Worm (Caenorhabditis elegans) whole organism, late embryonic: ENCODE data around the gene enri-2.
"Not testable (repeated sequence)": the region's sequence is repeated elsewhere in the genome, so short reads cannot be mapped to it uniquely, and the experiment has no call there.

Experiments used
- C38D4.7 ChIP-seq: fragments of 200-800 bp; sonication (Bioruptor generic); optimal IDR thresholded peaks from 2 replicates; lab custom pipeline; 2018; ENCODE audit warnings: mild to moderate bottlenecking, missing genetic modification characterization, moderate library complexity, missing compliant biosample characterization
- K09A11.1 ChIP-seq: sonication (generic microtip); optimal IDR thresholded peaks from 2 replicates; lab custom pipeline; 2017; ENCODE audit warnings: antibody characterized with exemption, mild to moderate bottlenecking, missing genetic modification characterization, missing compliant biosample characterization; ENCODE audit not compliant: insufficient read depth
- T23F11.4 ChIP-seq: fragments of 200-800 bp; sonication (Bioruptor generic); optimal IDR thresholded peaks from 2 replicates; lab custom pipeline; 2018; ENCODE audit warnings: mild to moderate bottlenecking, missing genetic modification characterization, missing compliant biosample characterization
- ama-1 ChIP-seq: fragments of 150-350 bp; optimal IDR thresholded peaks from 2 replicates; lab custom pipeline; 2014
- ceh-14 ChIP-seq: sonication (generic microtip); optimal IDR thresholded peaks from 2 replicates; lab custom pipeline; 2016; ENCODE audit warnings: missing genotype, missing genetic modification characterization, missing compliant biosample characterization
- ceh-19 ChIP-seq: fragments of 200-800 bp; sonication (Bioruptor generic); optimal IDR thresholded peaks from 2 replicates; lab custom pipeline; 2018; ENCODE audit warnings: mild to moderate bottlenecking, missing genetic modification characterization, missing compliant biosample characterization
- ceh-22 ChIP-seq: sonication (generic microtip); optimal IDR thresholded peaks from 2 replicates; lab custom pipeline; 2017; ENCODE audit warnings: missing biosample characterization, missing genetic modification characterization
- ceh-31 ChIP-seq: sonication (generic microtip); optimal IDR thresholded peaks from 2 replicates; lab custom pipeline; 2016; ENCODE audit warnings: missing genetic modification characterization, missing compliant biosample characterization
- ceh-9 ChIP-seq: sonication (generic microtip); optimal IDR thresholded peaks from 2 replicates; lab custom pipeline; 2016; ENCODE audit warnings: mild to moderate bottlenecking, missing genetic modification characterization, inconsistent platforms, missing compliant biosample characterization
- che-1 ChIP-seq: sonication (generic microtip); optimal IDR thresholded peaks from 2 replicates; lab custom pipeline; 2016; ENCODE audit warnings: mild to moderate bottlenecking, missing genetic modification characterization, missing compliant biosample characterization
- dve-1 ChIP-seq: sonication (generic microtip); optimal IDR thresholded peaks from 2 replicates; lab custom pipeline; 2017; ENCODE audit warnings: antibody characterized with exemption, mild to moderate bottlenecking, missing genetic modification characterization, missing compliant biosample characterization
- elt-4 ChIP-seq: sonication (generic microtip); optimal IDR thresholded peaks from 2 replicates; lab custom pipeline; 2016; ENCODE audit warnings: missing genetic modification characterization, missing compliant biosample characterization
- eyg-1 ChIP-seq: sonication (generic microtip); optimal IDR thresholded peaks from 2 replicates; lab custom pipeline; 2016; ENCODE audit warnings: missing genotype, missing genetic modification characterization, missing compliant biosample characterization
- fax-1 ChIP-seq: sonication (generic microtip); optimal IDR thresholded peaks from 2 replicates; lab custom pipeline; 2016; ENCODE audit warnings: missing genotype, missing genetic modification characterization, missing compliant biosample characterization
- fkh-10 ChIP-seq: fragments of 150-350 bp; optimal IDR thresholded peaks from 2 replicates; lab custom pipeline; 2014; ENCODE audit warnings: missing biosample characterization, missing genetic modification reagents, missing genetic modification characterization
- fkh-6 ChIP-seq: sonication (generic microtip); optimal IDR thresholded peaks from 2 replicates; lab custom pipeline; 2016; ENCODE audit warnings: missing genetic modification characterization, missing compliant biosample characterization
- gmeb-2 ChIP-seq: sonication (generic microtip); optimal IDR thresholded peaks from 2 replicates; lab custom pipeline; 2016; ENCODE audit warnings: missing genetic modification characterization, inconsistent platforms, missing compliant biosample characterization
- hlh-13 ChIP-seq: fragments of 200-800 bp; sonication (Bioruptor generic); optimal IDR thresholded peaks from 2 replicates; lab custom pipeline; 2018; ENCODE audit warnings: mild to moderate bottlenecking, missing genetic modification characterization, missing compliant biosample characterization
- hlh-15 ChIP-seq: sonication (generic microtip); optimal IDR thresholded peaks from 2 replicates; lab custom pipeline; 2016; ENCODE audit warnings: missing genetic modification characterization, missing compliant biosample characterization
- hlh-30 ChIP-seq: sonication (generic microtip); optimal IDR thresholded peaks from 2 replicates; lab custom pipeline; 2017; ENCODE audit warnings: antibody characterized with exemption, missing genetic modification characterization, missing compliant biosample characterization; ENCODE audit not compliant: insufficient read depth
- hlh-8 ChIP-seq: sonication (generic microtip); optimal IDR thresholded peaks from 2 replicates; lab custom pipeline; 2016; ENCODE audit warnings: missing genotype, missing genetic modification characterization, missing compliant biosample characterization
- lin-11 ChIP-seq: fragments of 200-800 bp; sonication (Bioruptor generic); optimal IDR thresholded peaks from 2 replicates; lab custom pipeline; 2018; ENCODE audit warnings: mild to moderate bottlenecking, missing genetic modification characterization, missing compliant biosample characterization
- nhr-11 ChIP-seq: fragments of 150-350 bp; optimal IDR thresholded peaks from 2 replicates; lab custom pipeline; 2014; ENCODE audit warnings: missing biosample characterization, missing genetic modification characterization
- nhr-232 ChIP-seq: sonication (generic microtip); optimal IDR thresholded peaks from 2 replicates; lab custom pipeline; 2016; ENCODE audit warnings: missing genetic modification characterization, missing compliant biosample characterization
- npax-4 ChIP-seq: sonication (generic microtip); optimal IDR thresholded peaks from 2 replicates; lab custom pipeline; 2016; ENCODE audit warnings: missing genetic modification characterization, missing compliant biosample characterization
- pag-3 ChIP-seq: sonication (generic microtip); optimal IDR thresholded peaks from 2 replicates; lab custom pipeline; 2016; ENCODE audit warnings: missing compliant biosample characterization, missing genetic modification characterization, borderline replicate concordance
- pax-1 ChIP-seq: fragments of 150-350 bp; optimal IDR thresholded peaks from 2 replicates; lab custom pipeline; 2014; ENCODE audit warnings: missing biosample characterization, missing genetic modification characterization
- pha-4 ChIP-seq: fragments of 150-350 bp; optimal IDR thresholded peaks from 2 replicates; lab custom pipeline; 2018; ENCODE audit warnings: missing biosample characterization, missing genetic modification reagents, missing genetic modification characterization
- pqm-1 ChIP-seq: sonication (generic microtip); optimal IDR thresholded peaks from 2 replicates; lab custom pipeline; 2016; ENCODE audit warnings: missing genetic modification characterization, missing compliant biosample characterization
- pros-1 ChIP-seq: fragments of 150-350 bp; optimal IDR thresholded peaks from 2 replicates; lab custom pipeline; 2014; ENCODE audit warnings: missing biosample characterization, missing genetic modification reagents, missing genetic modification characterization
- rnt-1 ChIP-seq: sonication (generic microtip); optimal IDR thresholded peaks from 2 replicates; lab custom pipeline; 2016; ENCODE audit warnings: missing genetic modification characterization, missing compliant biosample characterization
- sox-4 ChIP-seq: sonication (generic microtip); optimal IDR thresholded peaks from 2 replicates; lab custom pipeline; 2017; ENCODE audit warnings: mild to moderate bottlenecking, missing genetic modification characterization, inconsistent platforms, missing compliant biosample characterization
- syd-9 ChIP-seq: sonication (generic microtip); optimal IDR thresholded peaks from 2 replicates; lab custom pipeline; 2016; ENCODE audit warnings: mild to moderate bottlenecking, missing genetic modification characterization, moderate library complexity, missing compliant biosample characterization
- ttx-3 ChIP-seq: sonication (generic microtip); optimal IDR thresholded peaks from 2 replicates; lab custom pipeline; 2016; ENCODE audit warnings: missing genetic modification reagents, missing genetic modification characterization, missing compliant biosample characterization
- unc-3 ChIP-seq, 2 experiments: fragments of 200-800 bp in 1 of 2; sonication (Bioruptor generic) in 1 of 2; sonication (generic microtip) in 1 of 2; conservative IDR thresholded peaks in 1 of 2; optimal IDR thresholded peaks in 1 of 2; 2 replicates each; pipeline versions ENCODE4 v1.3.6 to Lab custom; 2016 to 2022; ENCODE audit warnings: missing compliant biosample characterization in 2 of 2, missing genetic modification characterization in 2 of 2, missing genetic modification reagents in 1 of 2
- zip-5 ChIP-seq: sonication (generic microtip); optimal IDR thresholded peaks from 2 replicates; lab custom pipeline; 2016; ENCODE audit warnings: missing genetic modification characterization, missing compliant biosample characterization
- ztf-16 ChIP-seq: sonication (generic microtip); optimal IDR thresholded peaks from 2 replicates; lab custom pipeline; 2017; ENCODE audit warnings: missing genetic modification characterization, missing compliant biosample characterization

Gene enri-2

ce11 chrX:14527559-14527958 lies 18.1 kb upstream of the enri-2 start, which contains the start of gene nspc-18:
TSS of gene nspc-18 (minus strand) at chrX:14527659.
- TF ChIP-seq ceh-14 (tag; lab: Kevin White, UChicago) (no peak), K09A11.1 (tag; lab: Kevin White, UChicago) (no peak), fkh-6 (no peak), rnt-1 (no peak), dve-1 (tag; lab: Kevin White, UChicago) (no peak), che-1 (tag; lab: Kevin White, UChicago) (no peak), pros-1 (no peak), C38D4.7 (no peak), elt-4 (tag; lab: Kevin White, UChicago) (no peak), lin-11 (tag; lab: Kevin White, UChicago) (no peak), sox-4 (no peak), fkh-10 (GFP tag; lab: Kevin White, UChicago) (no peak), ama-1 (no peak), unc-3 (GFP tag; conservative IDR thresholded peaks at IDR 0.05; lab: Robert Waterston, UW) (no peak), unc-3 (tag; optimal IDR thresholded peaks at IDR 0.05; lab: Kevin White, UChicago) (no peak), ceh-19 (GFP tag; lab: Kevin White, UChicago) (no peak), nhr-232 (tag; lab: Kevin White, UChicago) (no peak), npax-4 (tag; lab: Kevin White, UChicago) (no peak), gmeb-2 (tag; lab: Kevin White, UChicago) (no peak), eyg-1 (tag; lab: Kevin White, UChicago) (no peak)

- TF ChIP-seq ceh-22, hlh-8, pha-4 (tag; lab: Kevin White, UChicago): not testable (repeated sequence)
- TF ChIP-seq, all 69 proteins: peak for 0; not testable (repeated sequence) for 69
Measured at ce11 chrX:14528399-14528798, 17.2 kb upstream of the enri-2 start, which contains the start of gene nspc-19. TSS of gene nspc-19 (plus strand) at chrX:14528699.

ce11 chrX:14530107-14530506 lies 15.5 kb upstream of the enri-2 start, which contains the start of gene nspc-20:
TSS of gene nspc-20 (minus strand) at chrX:14530207.
- TF ChIP-seq gmeb-2 (tag; lab: Kevin White, UChicago), result no peak
- no peak for TF ChIP-seq npax-4 (tag; lab: Kevin White, UChicago)
- no peak for TF ChIP-seq ceh-31 (tag; lab: Kevin White, UChicago)
- no peak for TF ChIP-seq fax-1 (tag; lab: Kevin White, UChicago)
- TF ChIP-seq, all 69 proteins: peak for 0

ce11 chrX:14534117-14534516 lies 11.5 kb upstream of the enri-2 start, which contains the start of gene T24C2.5:
TSS of gene T24C2.5 (plus strand) at chrX:14534417.
- TF ChIP-seq rnt-1, result no peak
- TF ChIP-seq fax-1 (tag; lab: Kevin White, UChicago), result no peak
- no peak for TF ChIP-seq pqm-1 (tag; lab: Kevin White, UChicago)
- no peak for TF ChIP-seq zip-5 (tag; lab: Kevin White, UChicago)
- TF ChIP-seq, all 69 proteins: peak for 0

- TF ChIP-seq lin-11 (tag; lab: Kevin White, UChicago) (no peak), syd-9 (tag; lab: Kevin White, UChicago) (no peak), hlh-30 (tag; lab: Kevin White, UChicago) (no peak), pqm-1 (tag; lab: Kevin White, UChicago) (no peak), pag-3 (tag; lab: Kevin White, UChicago) (no peak), npax-4 (tag; lab: Kevin White, UChicago) (no peak), nhr-11 (tag; lab: Kevin White, UChicago) (no peak), pha-4 (tag; lab: Kevin White, UChicago) (no peak), unc-3 (GFP tag; conservative IDR thresholded peaks at IDR 0.05; lab: Robert Waterston, UW) (no peak), unc-3 (tag; optimal IDR thresholded peaks at IDR 0.05; lab: Kevin White, UChicago) (no peak), hlh-13 (GFP tag; lab: Kevin White, UChicago) (no peak), ceh-9 (tag; lab: Kevin White, UChicago) (no peak), gmeb-2 (tag; lab: Kevin White, UChicago) (no peak), sox-4 (no peak), ztf-16 (tag; lab: Kevin White, UChicago) (no peak), che-1 (tag; lab: Kevin White, UChicago) (no peak), hlh-15 (no peak), pax-1 (tag; lab: Kevin White, UChicago) (no peak), ttx-3 (tag; lab: Kevin White, UChicago) (no peak), T23F11.4 (GFP tag; lab: Kevin White, UChicago) (no peak)
- TF ChIP-seq, all 69 proteins: peak for 0
Measured at ce11 chrX:14534596-14534995, 11.0 kb upstream of the enri-2 start.
